Worm (Caenorhabditis elegans): ENCODE measurements around the gene let-2.

The let-2 gene

ce11 chrX:16361001-16361400, 28.1 kb downstream of the let-2 start:
- TF ChIP-seq aly-1 (tag; optimal IDR thresholded peaks at IDR 0.05), result no peak
- TF ChIP-seq pes-1 (GFP tag; IDR thresholded peaks at IDR 0.05), result no peak
- TF ChIP-seq ets-7 (tag; optimal IDR thresholded peaks at IDR 0.05), result no peak

ce11 chrX:16357531-16357930, 31.6 kb downstream of the let-2 start:
- no peak for TF ChIP-seq ets-7 (tag; optimal IDR thresholded peaks at IDR 0.05)
- peak; percentile 11; the same call in 1 of the 2 replicates for TF ChIP-seq pes-1 (GFP tag; IDR thresholded peaks at IDR 0.05)
- TF ChIP-seq ceh-13 (GFP tag; optimal IDR thresholded peaks at IDR 0.05), result no peak
- no peak for TF ChIP-seq aly-1 (tag; optimal IDR thresholded peaks at IDR 0.05)
- no peak for TF ChIP-seq sea-1 (GFP tag; conservative IDR thresholded peaks at IDR 0.05)

- TF ChIP-seq F13C5.2 (tag; optimal IDR thresholded peaks at IDR 0.05), result no peak
- TF ChIP-seq hnd-1 (tag; optimal IDR thresholded peaks at IDR 0.05), result no peak
- no peak for TF ChIP-seq aly-1 (tag; optimal IDR thresholded peaks at IDR 0.05)
- no peak for TF ChIP-seq scrt-1 (GFP tag; IDR thresholded peaks at IDR 0.05)
- TF ChIP-seq ama-1 (optimal IDR thresholded peaks at IDR 0.05), result no peak
- TF ChIP-seq B0310.2 (tag; optimal IDR thresholded peaks at IDR 0.05), result no peak
- no peak for TF ChIP-seq hmbx-1 (tag; optimal IDR thresholded peaks at IDR 0.05)
Observed at ce11 chrX:16356341-16356740, 32.8 kb downstream of the let-2 start.

ce11 chrX:16354598-16355211, 34.4 kb downstream of the let-2 start, which contains the start of gene nhr-28:
Gene nhr-28, plus strand, starts transcription at chrX:16354976.
- TF ChIP-seq aly-1 (tag; optimal IDR thresholded peaks at IDR 0.05), result no peak
- no peak for TF ChIP-seq ceh-36 (tag; optimal IDR thresholded peaks at IDR 0.05)
- no peak for TF ChIP-seq flt-1 (GFP tag; IDR thresholded peaks at IDR 0.05)
- no peak for TF ChIP-seq pes-1 (GFP tag; IDR thresholded peaks at IDR 0.05)
- no peak for TF ChIP-seq tra-4 (tag; optimal IDR thresholded peaks at IDR 0.05)
- no peak for TF ChIP-seq scrt-1 (GFP tag; IDR thresholded peaks at IDR 0.05)
- TF ChIP-seq B0310.2 (tag; optimal IDR thresholded peaks at IDR 0.05), result no peak
- no peak for TF ChIP-seq F13C5.2 (tag; optimal IDR thresholded peaks at IDR 0.05)
- TF ChIP-seq hnd-1 (tag; optimal IDR thresholded peaks at IDR 0.05), result no peak
- no peak for TF ChIP-seq hmbx-1 (tag; optimal IDR thresholded peaks at IDR 0.05)
- TF ChIP-seq ceh-13 (GFP tag; optimal IDR thresholded peaks at IDR 0.05), result no peak
- no peak for TF ChIP-seq hmg-4 (GFP tag; optimal IDR thresholded peaks at IDR 0.05)
- TF ChIP-seq sea-1 (GFP tag; conservative IDR thresholded peaks at IDR 0.05), result no peak
- no peak for TF ChIP-seq tbx-37 (GFP tag; conservative IDR thresholded peaks at IDR 0.05)
- TF ChIP-seq ets-7 (tag; optimal IDR thresholded peaks at IDR 0.05), result no peak
- TF ChIP-seq ama-1 (optimal IDR thresholded peaks at IDR 0.05), result no peak
- TF ChIP-seq tbx-11 (GFP tag; IDR thresholded peaks at IDR 0.05), result no peak

ce11 chrX:16352503-16352902, 36.6 kb downstream of the let-2 start:
- TF ChIP-seq ets-7 (tag; optimal IDR thresholded peaks at IDR 0.05), result no peak
- no peak for TF ChIP-seq ceh-13 (GFP tag; optimal IDR thresholded peaks at IDR 0.05)
- TF ChIP-seq ama-1 (optimal IDR thresholded peaks at IDR 0.05), result no peak
- no peak for TF ChIP-seq tbx-11 (GFP tag; IDR thresholded peaks at IDR 0.05)
- no peak for TF ChIP-seq hmg-4 (GFP tag; optimal IDR thresholded peaks at IDR 0.05)
- TF ChIP-seq ceh-36 (tag; optimal IDR thresholded peaks at IDR 0.05), result no peak
- no peak for TF ChIP-seq tbx-37 (GFP tag; conservative IDR thresholded peaks at IDR 0.05)
- no peak for TF ChIP-seq tra-4 (tag; optimal IDR thresholded peaks at IDR 0.05)

- TF ChIP-seq hmbx-1 (tag; optimal IDR thresholded peaks at IDR 0.05), result no peak
- no peak for TF ChIP-seq aly-1 (tag; optimal IDR thresholded peaks at IDR 0.05)
- no peak for TF ChIP-seq hmg-4 (GFP tag; optimal IDR thresholded peaks at IDR 0.05)
- TF ChIP-seq ets-7 (tag; optimal IDR thresholded peaks at IDR 0.05), result no peak
- no peak for TF ChIP-seq pes-1 (GFP tag; IDR thresholded peaks at IDR 0.05)
- no peak for TF ChIP-seq tra-4 (tag; optimal IDR thresholded peaks at IDR 0.05)
Observed at ce11 chrX:16349019-16349418, 40.1 kb downstream of the let-2 start.

- no peak for TF ChIP-seq tbx-37 (GFP tag; conservative IDR thresholded peaks at IDR 0.05)
- no peak for TF ChIP-seq ceh-13 (GFP tag; optimal IDR thresholded peaks at IDR 0.05)
- TF ChIP-seq ets-7 (tag; optimal IDR thresholded peaks at IDR 0.05), result no peak
- TF ChIP-seq tra-4 (tag; optimal IDR thresholded peaks at IDR 0.05), result no peak
- TF ChIP-seq hnd-1 (tag; optimal IDR thresholded peaks at IDR 0.05), result no peak
- no peak for TF ChIP-seq ceh-36 (tag; optimal IDR thresholded peaks at IDR 0.05)
- TF ChIP-seq aly-1 (tag; optimal IDR thresholded peaks at IDR 0.05), result no peak
- no peak for TF ChIP-seq hmbx-1 (tag; optimal IDR thresholded peaks at IDR 0.05)
- TF ChIP-seq B0310.2 (tag; optimal IDR thresholded peaks at IDR 0.05), result no peak
Observed at ce11 chrX:16346212-16346883, 42.8 kb downstream of the let-2 start.

ce11 chrX:16345296-16345695, 43.8 kb downstream of the let-2 start:
- no peak for TF ChIP-seq sea-1 (GFP tag; conservative IDR thresholded peaks at IDR 0.05)
- TF ChIP-seq hmbx-1 (tag; optimal IDR thresholded peaks at IDR 0.05), result no peak
- TF ChIP-seq tra-4 (tag; optimal IDR thresholded peaks at IDR 0.05), result no peak
- TF ChIP-seq ets-7 (tag; optimal IDR thresholded peaks at IDR 0.05), result no peak
- TF ChIP-seq hnd-1 (tag; optimal IDR thresholded peaks at IDR 0.05), result no peak
- TF ChIP-seq ama-1 (optimal IDR thresholded peaks at IDR 0.05), result no peak
- TF ChIP-seq F13C5.2 (tag; optimal IDR thresholded peaks at IDR 0.05), result no peak
- no peak for TF ChIP-seq aly-1 (tag; optimal IDR thresholded peaks at IDR 0.05)
- TF ChIP-seq B0310.2 (tag; optimal IDR thresholded peaks at IDR 0.05), result no peak
- no peak for TF ChIP-seq tbx-11 (GFP tag; IDR thresholded peaks at IDR 0.05)
- TF ChIP-seq hmg-4 (GFP tag; optimal IDR thresholded peaks at IDR 0.05), result no peak
- TF ChIP-seq scrt-1 (GFP tag; IDR thresholded peaks at IDR 0.05), result no peak
- TF ChIP-seq tbx-37 (GFP tag; conservative IDR thresholded peaks at IDR 0.05), result no peak
- no peak for TF ChIP-seq ceh-13 (GFP tag; optimal IDR thresholded peaks at IDR 0.05)
- TF ChIP-seq flt-1 (GFP tag; IDR thresholded peaks at IDR 0.05), result no peak
- TF ChIP-seq pes-1 (GFP tag; IDR thresholded peaks at IDR 0.05), result no peak
